Fruit fly (Drosophila melanogaster): Measurements from ENCODE around the gene CG7888.

Gene CG7888

dm6 chr3L:11093046-11093520 is 39.2 kb downstream of the CG7888 start, which contains the start of gene JIL-1 (continued):
- no peak for TF ChIP-seq spab (GFP tag; optimal IDR thresholded peaks at IDR 0.05)
- TF ChIP-seq fkh (GFP tag; optimal IDR thresholded peaks at IDR 0.05) = peak; percentile 9
- peak; percentile 48 for TF ChIP-seq CG3032 (tag; optimal IDR thresholded peaks at IDR 0.05)
- TF ChIP-seq pdm3 (GFP tag; optimal IDR thresholded peaks at IDR 0.05) = peak; percentile 57
- peak; percentile 32; the same call in 1 of the 2 replicates for TF ChIP-seq CG11294 (GFP tag; IDR thresholded peaks at IDR 0.05)
- TF ChIP-seq OdsH (GFP tag; optimal IDR thresholded peaks at IDR 0.05) = peak; percentile 49
- TF ChIP-seq CG32006 (GFP tag; optimal IDR thresholded peaks at IDR 0.05) = peak; percentile 33
- peak; percentile 1 for TF ChIP-seq Ets96B (tag; optimal IDR thresholded peaks at IDR 0.05)
- peak; percentile 32 for TF ChIP-seq CG11902 (GFP tag; optimal IDR thresholded peaks at IDR 0.05)
- TF ChIP-seq CG16779 (tag; optimal IDR thresholded peaks at IDR 0.05) = no peak
- TF ChIP-seq CG8632 (GFP tag; optimal IDR thresholded peaks at IDR 0.05) = peak; percentile 17
- TF ChIP-seq vri (GFP tag; optimal IDR thresholded peaks at IDR 0.05) = peak; percentile 33
- peak; percentile 51 for TF ChIP-seq cyc (GFP tag; optimal IDR thresholded peaks at IDR 0.05)
- TF ChIP-seq Sox14 (GFP tag; optimal IDR thresholded peaks at IDR 0.05) = peak; percentile 53
- peak; percentile 79 for TF ChIP-seq Eip78C (GFP tag)
- TF ChIP-seq CG6792 (GFP tag; optimal IDR thresholded peaks at IDR 0.05) = peak; percentile 1
- TF ChIP-seq Gug (GFP tag; IDR thresholded peaks at IDR 0.05) = peak; percentile 42; the same call in 1 of the 2 replicates
- peak; percentile 2 for TF ChIP-seq CG34406 (GFP tag; optimal IDR thresholded peaks at IDR 0.05)
- no peak for TF ChIP-seq Lpt (GFP tag; optimal IDR thresholded peaks at IDR 0.05)
- no peak for TF ChIP-seq fd85E (GFP tag; optimal IDR thresholded peaks at IDR 0.05)
- no peak for TF ChIP-seq Hr38 (GFP tag; optimal IDR thresholded peaks at IDR 0.05)
- TF ChIP-seq CG15336 (GFP tag; IDR thresholded peaks at IDR 0.05) = peak; percentile 45; the same call in 1 of the 2 replicates
- TF ChIP-seq svp (GFP tag) = peak; percentile 76
- no peak for TF ChIP-seq CG11762 (GFP tag; optimal IDR thresholded peaks at IDR 0.05; ENCODE audit: insufficient read depth)
- TF ChIP-seq net (GFP tag; optimal IDR thresholded peaks at IDR 0.05) = peak; percentile 33
- TF ChIP-seq fd59A (GFP tag; optimal IDR thresholded peaks at IDR 0.05) = no peak
- peak; percentile 50 for TF ChIP-seq Ets21C (GFP tag; optimal IDR thresholded peaks at IDR 0.05)
- peak; percentile 55 for TF ChIP-seq Smox (GFP tag; optimal IDR thresholded peaks at IDR 0.05)
- TF ChIP-seq CG6854 (GFP tag; optimal IDR thresholded peaks at IDR 0.05) = no peak
- TF ChIP-seq dsx (GFP tag; optimal IDR thresholded peaks at IDR 0.05; ENCODE audit: poor library complexity, severe bottlenecking) = peak; percentile 1
- no peak for TF ChIP-seq Blimp-1 (GFP tag; optimal IDR thresholded peaks at IDR 0.05)

dm6 chr3L:11094279-11094678 is 40.4 kb downstream of the CG7888 start:
- TF ChIP-seq Eip78C (GFP tag) (peak; percentile 37), CG8632 (GFP tag; optimal IDR thresholded peaks at IDR 0.05) (no peak), svp (GFP tag) (peak; percentile 9), esn (GFP tag; optimal IDR thresholded peaks at IDR 0.05) (no peak), CG6276 (GFP tag; optimal IDR thresholded peaks at IDR 0.05) (no peak), Hr4 (GFP tag; optimal IDR thresholded peaks at IDR 0.05) (no peak)

dm6 chr3L:11096195-11096908 is 42.5 kb downstream of the CG7888 start, which contains the start of the genes CG46439, Iyd and CG33947:
Gene CG46439 (minus strand): TSS chr3L:11096245.
Gene Iyd (minus strand): TSS chr3L:11096245.
Gene CG33947 (plus strand): TSS chr3L:11096496.
- TF ChIP-seq Hr38 (GFP tag; optimal IDR thresholded peaks at IDR 0.05) (no peak), CG31627 (GFP tag; optimal IDR thresholded peaks at IDR 0.05) (no peak), fkh (GFP tag; optimal IDR thresholded peaks at IDR 0.05) (no peak), CG8319 (GFP tag; optimal IDR thresholded peaks at IDR 0.05) (no peak), Sox102F (GFP tag; optimal IDR thresholded peaks at IDR 0.05) (peak; percentile 46), Hr39 (GFP tag; optimal IDR thresholded peaks at IDR 0.05) (no peak), Gug (GFP tag; IDR thresholded peaks at IDR 0.05) (peak; percentile 55; the same call in 1 of the 2 replicates), eg (GFP tag; IDR thresholded peaks at IDR 0.05) (peak; percentile 90), cyc (GFP tag; optimal IDR thresholded peaks at IDR 0.05) (no peak), CG4318 (GFP tag; optimal IDR thresholded peaks at IDR 0.05) (no peak), CG6163 (GFP tag; IDR thresholded peaks at IDR 0.05) (peak; percentile 90), svp (GFP tag) (peak; percentile 47), CG6792 (GFP tag; optimal IDR thresholded peaks at IDR 0.05) (peak; percentile 46), CG7368 (GFP tag; optimal IDR thresholded peaks at IDR 0.05) (peak; percentile 31), Eip93F (GFP tag; optimal IDR thresholded peaks at IDR 0.05) (peak; percentile 71), vri (GFP tag; optimal IDR thresholded peaks at IDR 0.05) (peak; percentile 79), Ets96B (tag; optimal IDR thresholded peaks at IDR 0.05) (peak; percentile 65), CG15336 (GFP tag; IDR thresholded peaks at IDR 0.05) (peak; percentile 80), CG8632 (GFP tag; optimal IDR thresholded peaks at IDR 0.05) (no peak), CG8119 (GFP tag; IDR thresholded peaks at IDR 0.05) (peak; percentile 84; the same call in 2 of the 3 replicates), net (GFP tag; optimal IDR thresholded peaks at IDR 0.05) (peak; percentile 30), CG3032 (tag; optimal IDR thresholded peaks at IDR 0.05) (peak; percentile 62), CG6808 (GFP tag; optimal IDR thresholded peaks at IDR 0.05) (peak; percentile 85), acj6 (GFP tag; optimal IDR thresholded peaks at IDR 0.05) (peak; percentile 22), CG11902 (GFP tag; optimal IDR thresholded peaks at IDR 0.05) (no peak)
